Fruit fly (Drosophila melanogaster) whole organism, embryonic: Measurements from ENCODE around the gene Mer.

Experiments used
- BtbVII ChIP-seq: fragments of 200-800 bp; sonication (Bioruptor generic); optimal IDR thresholded peaks from 3 replicates; lab custom pipeline; 2017; ENCODE audit warnings: missing biosample characterization, mild to moderate bottlenecking, missing genetic modification characterization
- CG10366 ChIP-seq: fragments of 200-800 bp; sonication (Bioruptor generic); IDR thresholded peaks from 2 replicates; pipeline ENCODE4 v1.3.6; 2022; ENCODE audit warnings: missing biosample characterization, missing genetic modification characterization
- CG10979 ChIP-seq: fragments of 200-800 bp; sonication (Bioruptor generic); optimal IDR thresholded peaks from 2 replicates; lab custom pipeline; 2018; ENCODE audit warnings: missing biosample characterization, mild to moderate bottlenecking, missing genetic modification characterization, moderate library complexity
- CG11398 ChIP-seq: fragments of 200-800 bp; sonication (Bioruptor generic); optimal IDR thresholded peaks from 2 replicates; lab custom pipeline; 2016; ENCODE audit warnings: missing biosample characterization, missing genetic modification characterization
- CG11723 ChIP-seq: fragments of 200-800 bp; sonication (Bioruptor generic); optimal IDR thresholded peaks from 2 replicates; lab custom pipeline; 2017; ENCODE audit warnings: missing biosample characterization, mild to moderate bottlenecking, missing genetic modification characterization
- CG12299 ChIP-seq: fragments of 200-800 bp; sonication (Bioruptor generic); optimal IDR thresholded peaks from 2 replicates; lab custom pipeline; 2018; ENCODE audit warnings: missing biosample characterization, mild to moderate bottlenecking, missing genetic modification characterization
- CG13624 ChIP-seq: fragments of 200-800 bp; sonication (Bioruptor generic); optimal IDR thresholded peaks from 2 replicates; lab custom pipeline; 2016; ENCODE audit warnings: missing biosample characterization, missing genetic modification characterization
- CG15601 ChIP-seq: fragments of 200-800 bp; sonication (Bioruptor generic); optimal IDR thresholded peaks from 3 replicates; lab custom pipeline; 2019; ENCODE audit warnings: missing biosample characterization, mild to moderate bottlenecking, missing genetic modification characterization, moderate library complexity
- CG17612 ChIP-seq: fragments of 200-800 bp; sonication (Bioruptor generic); IDR thresholded peaks from 2 replicates; pipeline ENCODE4 v1.3.6; 2022; ENCODE audit warnings: missing biosample characterization, missing genetic modification characterization
- CG2199 ChIP-seq: fragments of 200-800 bp; sonication (Bioruptor generic); IDR thresholded peaks from 3 replicates; pipeline ENCODE4 v1.3.6; 2022; ENCODE audit warnings: missing biosample characterization, missing genetic modification characterization
- CG2202 ChIP-seq: fragments of 200-800 bp; sonication (Bioruptor generic); optimal IDR thresholded peaks from 2 replicates; lab custom pipeline; 2018; ENCODE audit warnings: missing biosample characterization, mild to moderate bottlenecking, missing genetic modification characterization
- CG31224 ChIP-seq: fragments of 200-800 bp; sonication (Bioruptor generic); IDR thresholded peaks from 2 replicates; pipeline ENCODE4 v1.3.6; 2022; ENCODE audit warnings: missing biosample characterization, missing genetic modification characterization
- CG31441 ChIP-seq: fragments of 200-800 bp; sonication (Bioruptor generic); IDR thresholded peaks from 2 replicates; pipeline ENCODE4 v1.3.6; 2022; ENCODE audit warnings: missing biosample characterization, missing genetic modification characterization
- CG3281 ChIP-seq: fragments of 200-800 bp; sonication (Bioruptor generic); optimal IDR thresholded peaks from 3 replicates; lab custom pipeline; 2017; ENCODE audit warnings: missing biosample characterization, mild to moderate bottlenecking, missing genetic modification characterization
- CG34376 ChIP-seq: fragments of 200-800 bp; sonication (Bioruptor generic); optimal IDR thresholded peaks from 2 replicates; lab custom pipeline; 2018; ENCODE audit warnings: missing biosample characterization, mild to moderate bottlenecking, missing genetic modification characterization
- CG4424 ChIP-seq: fragments of 200-800 bp; sonication (Bioruptor generic); optimal IDR thresholded peaks from 3 replicates; lab custom pipeline; 2016; ENCODE audit warnings: missing biosample characterization, missing genetic modification characterization
- CG6272 ChIP-seq: fragments of 200-800 bp; sonication (Bioruptor generic); IDR thresholded peaks from 2 replicates; pipeline ENCODE4 v1.3.6; 2022; ENCODE audit warnings: missing biosample characterization, missing genetic modification characterization
- CG6689 ChIP-seq: fragments of 200-800 bp; sonication (Bioruptor generic); IDR thresholded peaks from 2 replicates; pipeline ENCODE4 v1.3.6; 2022; ENCODE audit warnings: missing biosample characterization, missing genetic modification characterization
- CG6791 ChIP-seq: fragments of 200-800 bp; sonication (Bioruptor generic); IDR thresholded peaks from 3 replicates; pipeline ENCODE4 v1.3.6; 2022; ENCODE audit warnings: missing biosample characterization, missing genetic modification characterization; ENCODE audit not compliant: partially characterized antibody
- CG8281 ChIP-seq: fragments of 200-800 bp; sonication (Bioruptor generic); optimal IDR thresholded peaks from 2 replicates; lab custom pipeline; 2018; ENCODE audit warnings: missing biosample characterization, mild to moderate bottlenecking, missing genetic modification characterization, moderate library complexity
- CG8478 ChIP-seq: fragments of >200 bp; optimal IDR thresholded peaks from 2 replicates; lab custom pipeline; 2018
- CG9817 ChIP-seq: fragments of 200-800 bp; sonication (Bioruptor generic); optimal IDR thresholded peaks from 2 replicates; lab custom pipeline; 2018; ENCODE audit warnings: missing biosample characterization, mild to moderate bottlenecking, missing genetic modification characterization, moderate library complexity
- CkIIα-i1 ChIP-seq: fragments of 200-800 bp; sonication (Bioruptor generic); IDR thresholded peaks from 2 replicates; pipeline ENCODE4 v1.3.6; 2022; ENCODE audit warnings: missing biosample characterization, missing genetic modification characterization
- D ChIP-seq, 2 experiments: fragments of 200-800 bp in 1 of 2; fragments of >200 bp in 1 of 2; sonication (Bioruptor generic) in 1 of 2; optimal IDR thresholded peaks; 2 replicates in 1 of 2; 3 replicates in 1 of 2; lab custom pipeline; 2017; ENCODE audit warnings: mild to moderate bottlenecking in 1 of 2, missing biosample characterization in 1 of 2, missing genetic modification characterization in 1 of 2, missing genetic modification reagents in 1 of 2
- Doc3 ChIP-seq: fragments of 200-800 bp; sonication (Bioruptor generic); IDR thresholded peaks from 3 replicates; pipeline ENCODE4 v1.3.6; 2022; ENCODE audit warnings: missing biosample characterization, missing genetic modification characterization; ENCODE audit not compliant: partially characterized antibody
- Hand ChIP-seq: fragments of 200-800 bp; sonication (Bioruptor generic); optimal IDR thresholded peaks from 2 replicates; lab custom pipeline; 2017; ENCODE audit warnings: mild to moderate bottlenecking, missing biosample characterization, missing genetic modification reagents, missing genetic modification characterization
- HmgD ChIP-seq: fragments of 200-800 bp; sonication (Bioruptor generic); optimal IDR thresholded peaks from 3 replicates; lab custom pipeline; 2016; ENCODE audit warnings: missing biosample characterization, missing genetic modification characterization
- HmgZ ChIP-seq: fragments of 200-800 bp; sonication (Bioruptor generic); optimal IDR thresholded peaks from 2 replicates; lab custom pipeline; 2018; ENCODE audit warnings: missing biosample characterization, mild to moderate bottlenecking, missing genetic modification characterization
- Kr ChIP-seq: fragments of 200-800 bp; sonication (Bioruptor generic); optimal IDR thresholded peaks from 2 replicates; lab custom pipeline; 2017; ENCODE audit warnings: missing biosample characterization, mild to moderate bottlenecking, missing genetic modification characterization
- MESR4 ChIP-seq: fragments of 200-800 bp; sonication (Bioruptor generic); optimal IDR thresholded peaks from 2 replicates; lab custom pipeline; 2018; ENCODE audit warnings: missing biosample characterization, mild to moderate bottlenecking, missing genetic modification characterization, moderate library complexity
- Neu2 ChIP-seq: fragments of 200-800 bp; sonication (Bioruptor generic); optimal IDR thresholded peaks from 3 replicates; lab custom pipeline; 2016; ENCODE audit warnings: missing biosample characterization, missing genetic modification characterization, borderline replicate concordance
- Oli ChIP-seq: fragments of 200-800 bp; sonication (Bioruptor generic); optimal IDR thresholded peaks from 2 replicates; lab custom pipeline; 2018; ENCODE audit warnings: missing biosample characterization, mild to moderate bottlenecking, missing genetic modification characterization, moderate library complexity
- Rfx ChIP-seq: fragments of 200-800 bp; sonication (Bioruptor generic); IDR thresholded peaks from 2 replicates; pipeline ENCODE4 v1.3.6; 2022; ENCODE audit warnings: missing biosample characterization, missing genetic modification characterization
- Scr ChIP-seq: fragments of 200-800 bp; sonication (Bioruptor generic); IDR thresholded peaks from 2 replicates; pipeline ENCODE4 v1.3.6; 2022; ENCODE audit warnings: missing biosample characterization, missing genetic modification characterization; ENCODE audit not compliant: partially characterized antibody
- Sin3A ChIP-seq: fragments of >200 bp; optimal IDR thresholded peaks from 2 replicates; lab custom pipeline; 2018
- al ChIP-seq: fragments of 200-800 bp; sonication (Bioruptor generic); IDR thresholded peaks from 2 replicates; pipeline ENCODE4 v1.3.6; 2022; ENCODE audit warnings: missing biosample characterization, missing genetic modification characterization
- cg ChIP-seq: fragments of 200-800 bp; sonication (Bioruptor generic); optimal IDR thresholded peaks from 3 replicates; lab custom pipeline; 2019; ENCODE audit warnings: missing biosample characterization, mild to moderate bottlenecking, missing genetic modification characterization, moderate library complexity
- crc ChIP-seq: fragments of 200-800 bp; sonication (Bioruptor generic); optimal IDR thresholded peaks from 2 replicates; lab custom pipeline; 2016; ENCODE audit warnings: missing biosample characterization, missing genetic modification characterization
- crp ChIP-seq, 2 experiments: fragments of 200-800 bp; sonication (Bioruptor generic); optimal IDR thresholded peaks; 2 replicates in 1 of 2; 3 replicates in 1 of 2; lab custom pipeline; 2017; ENCODE audit warnings: missing biosample characterization in 2 of 2, missing genetic modification characterization in 2 of 2, mild to moderate bottlenecking in 1 of 2, moderate library complexity in 1 of 2
- dysf ChIP-seq: fragments of 200-800 bp; sonication (Bioruptor generic); IDR thresholded peaks from 3 replicates; pipeline ENCODE4 v1.3.6; 2022; ENCODE audit warnings: missing biosample characterization, missing genetic modification characterization
- gcm2 ChIP-seq: fragments of 200-800 bp; sonication (Bioruptor generic); optimal IDR thresholded peaks from 2 replicates; lab custom pipeline; 2016; ENCODE audit warnings: missing biosample characterization, missing genetic modification characterization
- grn ChIP-seq: fragments of 200-800 bp; sonication (Bioruptor generic); optimal IDR thresholded peaks from 3 replicates; lab custom pipeline; 2017; ENCODE audit warnings: missing biosample characterization, missing genetic modification characterization
- gro ChIP-seq: fragments of 200-800 bp; sonication (Bioruptor generic); optimal IDR thresholded peaks from 2 replicates; lab custom pipeline; 2016; ENCODE audit warnings: missing biosample characterization, missing genetic modification characterization
- hb ChIP-seq: fragments of 200-800 bp; sonication (Bioruptor generic); IDR thresholded peaks from 3 replicates; pipeline ENCODE4 v1.3.6; 2022; ENCODE audit warnings: missing biosample characterization, missing genetic modification characterization; ENCODE audit not compliant: partially characterized antibody
- lmd ChIP-seq: fragments of 200-800 bp; sonication (Bioruptor generic); IDR thresholded peaks from 2 replicates; pipeline ENCODE4 v1.3.6; 2022; ENCODE audit warnings: missing biosample characterization, missing genetic modification characterization
- mam ChIP-seq: fragments of 200-800 bp; sonication (Bioruptor generic); optimal IDR thresholded peaks from 3 replicates; lab custom pipeline; 2016; ENCODE audit warnings: missing biosample characterization, missing genetic modification characterization
- salm ChIP-seq: fragments of 200-800 bp; sonication (Bioruptor generic); optimal IDR thresholded peaks from 2 replicates; lab custom pipeline; 2018; ENCODE audit warnings: missing biosample characterization, mild to moderate bottlenecking, missing genetic modification characterization
- sd ChIP-seq: fragments of 200-800 bp; sonication (Bioruptor generic); optimal IDR thresholded peaks from 3 replicates; lab custom pipeline; 2018; ENCODE audit warnings: missing biosample characterization, mild to moderate bottlenecking, missing genetic modification characterization, moderate library complexity
- seq ChIP-seq: fragments of 200-800 bp; sonication (Bioruptor generic); IDR thresholded peaks from 2 replicates; pipeline ENCODE4 v1.3.6; 2022; ENCODE audit warnings: missing biosample characterization, missing genetic modification characterization
- sima ChIP-seq: fragments of 200-800 bp; sonication (Bioruptor generic); optimal IDR thresholded peaks from 2 replicates; lab custom pipeline; 2016; ENCODE audit warnings: missing biosample characterization, missing genetic modification characterization
- trem ChIP-seq: fragments of 200-800 bp; optimal IDR thresholded peaks from 3 replicates; lab custom pipeline; 2019; ENCODE audit warnings: missing biosample characterization, mild to moderate bottlenecking, missing genetic modification characterization, moderate library complexity

Gene Mer

dm6 chrX:19665684-19666141 is 27.6 kb downstream of the Mer start (continued):
- TF ChIP-seq lmd (GFP tag; lab: Robert Waterston, UW) (peak; percentile 62), hb (GFP tag; lab: Robert Waterston, UW) (no peak), Doc3 (GFP tag; lab: Robert Waterston, UW) (no peak), dysf (GFP tag; lab: Robert Waterston, UW) (peak; percentile 74), trem (tag; lab: Kevin White, UChicago) (no peak), Hand (GFP tag; lab: Kevin White, UChicago) (no peak), salm (no peak), Kr (GFP tag; lab: Kevin White, UChicago) (no peak), CG11723 (GFP tag; lab: Kevin White, UChicago) (no peak), CG4424 (no peak), CG8281 (tag; lab: Kevin White, UChicago) (no peak), CG6791 (peak; percentile 71), CG9817 (tag; lab: Kevin White, UChicago) (peak; percentile 25), CG34376 (GFP tag; lab: Kevin White, UChicago) (peak; percentile 19), BtbVII (GFP tag; lab: Kevin White, UChicago) (no peak), CG31441 (GFP tag; lab: Robert Waterston, UW) (no peak), crp (GFP tag; optimal IDR thresholded peaks at IDR 0.05; lab: Kevin White, UChicago) (peak in 1 of 2 experiments; percentile 23), Scr (GFP tag; lab: Robert Waterston, UW) (peak; percentile 42; the same call in 1 of the 2 replicates), sima (GFP tag; lab: Kevin White, UChicago) (no peak), al (GFP tag; lab: Robert Waterston, UW) (peak; percentile 56), CG31224 (GFP tag; lab: Robert Waterston, UW) (peak; percentile 42; the same call in 1 of the 2 replicates), HmgZ (tag; lab: Kevin White, UChicago) (peak; percentile 8), Neu2 (GFP tag; lab: Kevin White, UChicago) (no peak), CG15601 (tag; lab: Kevin White, UChicago) (no peak), seq (GFP tag; lab: Robert Waterston, UW) (no peak), CG11398 (GFP tag; lab: Kevin White, UChicago) (no peak), gro (GFP tag; lab: Kevin White, UChicago) (no peak), CG12299 (tag; lab: Kevin White, UChicago) (no peak), Rfx (GFP tag; lab: Robert Waterston, UW) (peak; percentile 89), sd (tag; lab: Kevin White, UChicago) (no peak), D (optimal IDR thresholded peaks at IDR 0.05; lab: Kevin White, UChicago) (no peak), D (GFP tag; optimal IDR thresholded peaks at IDR 0.05; lab: Kevin White, UChicago) (no peak), CG2199 (GFP tag; lab: Robert Waterston, UW) (0 out of 3 replicates have a peak, but pooled peaks have one; percentile 61), cg (GFP tag; lab: Kevin White, UChicago) (peak; percentile 65), CG10979 (no peak), Sin3A (lab: Kevin White, UChicago) (no peak), crc (no peak), gcm2 (GFP tag; lab: Kevin White, UChicago) (no peak), CG6689 (GFP tag; lab: Robert Waterston, UW) (peak; percentile 53), mam (peak; percentile 54), grn (peak; percentile 41), HmgD (no peak), CkIIα-i1 (GFP tag; lab: Robert Waterston, UW) (no peak), CG10366 (GFP tag; lab: Robert Waterston, UW) (peak; percentile 44), MESR4 (GFP tag; lab: Kevin White, UChicago) (no peak), CG8478 (lab: Kevin White, UChicago) (no peak), CG6272 (GFP tag; lab: Robert Waterston, UW) (peak; percentile 71), CG17612 (GFP tag; lab: Robert Waterston, UW) (no peak), Oli (no peak), CG2202 (tag; lab: Kevin White, UChicago) (no peak), CG13624 (peak; percentile 50), CG3281 (GFP tag; lab: Kevin White, UChicago) (no peak)
